Fruit fly (Drosophila melanogaster) whole organism, embryonic: Measurements from ENCODE around the gene FucTA.

Experiments used
- Abd-B ChIP-seq: fragments of 200-800 bp; sonication (Bioruptor generic); optimal IDR thresholded peaks from 2 replicates; lab custom pipeline; 2018; ENCODE audit warnings: missing biosample characterization, mild to moderate bottlenecking, missing genetic modification characterization, moderate library complexity
- BtbVII ChIP-seq: fragments of 200-800 bp; sonication (Bioruptor generic); optimal IDR thresholded peaks from 3 replicates; lab custom pipeline; 2017; ENCODE audit warnings: missing biosample characterization, mild to moderate bottlenecking, missing genetic modification characterization
- CG10274 ChIP-seq: fragments of 200-800 bp; sonication (Bioruptor generic); optimal IDR thresholded peaks from 3 replicates; lab custom pipeline; 2017; ENCODE audit warnings: missing biosample characterization, mild to moderate bottlenecking, missing genetic modification characterization
- CG10366 ChIP-seq: fragments of 200-800 bp; sonication (Bioruptor generic); IDR thresholded peaks from 2 replicates; pipeline ENCODE4 v1.3.6; 2022; ENCODE audit warnings: missing biosample characterization, missing genetic modification characterization
- CG11398 ChIP-seq: fragments of 200-800 bp; sonication (Bioruptor generic); optimal IDR thresholded peaks from 2 replicates; lab custom pipeline; 2016; ENCODE audit warnings: missing biosample characterization, missing genetic modification characterization
- CG11723 ChIP-seq: fragments of 200-800 bp; sonication (Bioruptor generic); optimal IDR thresholded peaks from 2 replicates; lab custom pipeline; 2017; ENCODE audit warnings: missing biosample characterization, mild to moderate bottlenecking, missing genetic modification characterization
- CG12104 ChIP-seq: fragments of 200-800 bp; sonication (Bioruptor generic); optimal IDR thresholded peaks from 3 replicates; lab custom pipeline; 2016; ENCODE audit warnings: missing biosample characterization, missing genetic modification characterization
- CG13123 ChIP-seq: fragments of 200-800 bp; sonication (Bioruptor generic); optimal IDR thresholded peaks from 2 replicates; lab custom pipeline; 2016; ENCODE audit warnings: missing biosample characterization, missing genetic modification characterization
- CG14441 ChIP-seq: fragments of 200-800 bp; sonication (Bioruptor generic); IDR thresholded peaks from 2 replicates; pipeline ENCODE4 v1.3.6; 2022; ENCODE audit warnings: missing biosample characterization, missing genetic modification characterization
- CG1603 ChIP-seq: fragments of 200-800 bp; sonication (Bioruptor generic); optimal IDR thresholded peaks from 2 replicates; lab custom pipeline; 2019; ENCODE audit warnings: missing biosample characterization, mild to moderate bottlenecking, missing genetic modification characterization, moderate library complexity
- CG17361 ChIP-seq: fragments of 200-800 bp; sonication (Bioruptor generic); IDR thresholded peaks from 3 replicates; pipeline ENCODE4 v1.3.6; 2022; ENCODE audit warnings: missing biosample characterization, missing genetic modification characterization
- CG1832 ChIP-seq: fragments of 200-800 bp; sonication (Bioruptor generic); optimal IDR thresholded peaks from 2 replicates; lab custom pipeline; 2017; ENCODE audit warnings: missing biosample characterization, mild to moderate bottlenecking, missing genetic modification characterization, inconsistent platforms
- CG2116 ChIP-seq: fragments of 200-800 bp; sonication (Bioruptor generic); optimal IDR thresholded peaks from 3 replicates; lab custom pipeline; 2018; ENCODE audit warnings: missing biosample characterization, mild to moderate bottlenecking, missing genetic modification characterization
- CG6254 ChIP-seq: fragments of 200-800 bp; sonication (Bioruptor generic); optimal IDR thresholded peaks from 3 replicates; lab custom pipeline; 2017; ENCODE audit warnings: mild to moderate bottlenecking, missing biosample characterization, missing genetic modification reagents, missing genetic modification characterization
- CG7839 ChIP-seq: fragments of 200-800 bp; sonication (Bioruptor generic); optimal IDR thresholded peaks from 3 replicates; lab custom pipeline; 2018; ENCODE audit warnings: missing biosample characterization, mild to moderate bottlenecking, missing genetic modification characterization, moderate library complexity
- CG8478 ChIP-seq: fragments of >200 bp; optimal IDR thresholded peaks from 2 replicates; lab custom pipeline; 2018
- CG9727 ChIP-seq: fragments of 200-800 bp; sonication (Bioruptor generic); optimal IDR thresholded peaks from 3 replicates; lab custom pipeline; 2017; ENCODE audit warnings: missing biosample characterization, mild to moderate bottlenecking, missing genetic modification characterization
- CTCF ChIP-seq: fragments of 200-800 bp; sonication (Bioruptor generic); optimal IDR thresholded peaks from 2 replicates; lab custom pipeline; 2017; ENCODE audit warnings: missing biosample characterization, mild to moderate bottlenecking, missing genetic modification characterization, moderate library complexity
- Dad ChIP-seq: fragments of 200-800 bp; sonication (Bioruptor generic); optimal IDR thresholded peaks from 3 replicates; lab custom pipeline; 2016; ENCODE audit warnings: missing biosample characterization, missing genetic modification characterization
- Ets65A ChIP-seq: fragments of 200-800 bp; sonication (Bioruptor generic); peaks from one replicate; lab custom pipeline; 2016; ENCODE audit warnings: missing biosample characterization, missing genetic modification characterization
- Fer2 ChIP-seq: fragments of 200-800 bp; sonication (Bioruptor generic); optimal IDR thresholded peaks from 2 replicates; lab custom pipeline; 2018; ENCODE audit warnings: missing biosample characterization, mild to moderate bottlenecking, missing genetic modification characterization, moderate library complexity
- HLH54F ChIP-seq: fragments of 200-800 bp; sonication (Bioruptor generic); optimal IDR thresholded peaks from 3 replicates; lab custom pipeline; 2016; ENCODE audit warnings: missing biosample characterization, missing genetic modification characterization
- Hr3 ChIP-seq: fragments of 200-800 bp; sonication (Bioruptor generic); optimal IDR thresholded peaks from 3 replicates; lab custom pipeline; 2016; ENCODE audit warnings: missing biosample characterization, missing genetic modification characterization
- Lim3 ChIP-seq: fragments of 200-800 bp; sonication (Bioruptor generic); IDR thresholded peaks from 2 replicates; pipeline ENCODE4 v1.3.6; 2022; ENCODE audit warnings: missing biosample characterization, missing genetic modification characterization
- MTF-1 ChIP-seq: fragments of 200-800 bp; sonication (Bioruptor generic); optimal IDR thresholded peaks from 2 replicates; lab custom pipeline; 2018; ENCODE audit warnings: missing biosample characterization, mild to moderate bottlenecking, missing genetic modification characterization, borderline replicate concordance
- Meics ChIP-seq: fragments of 200-800 bp; sonication (Bioruptor generic); optimal IDR thresholded peaks from 2 replicates; lab custom pipeline; 2017; ENCODE audit warnings: missing biosample characterization, mild to moderate bottlenecking, missing genetic modification characterization
- Mrtf ChIP-seq: fragments of 200-800 bp; sonication (Bioruptor generic); IDR thresholded peaks from 3 replicates; pipeline ENCODE4 v1.3.6; 2022; ENCODE audit warnings: missing biosample characterization, missing genetic modification characterization
- NFAT ChIP-seq: fragments of 200-800 bp; sonication (Bioruptor generic); IDR thresholded peaks from 2 replicates; pipeline ENCODE4 v1.3.6; 2022; ENCODE audit warnings: missing biosample characterization, missing genetic modification characterization
- Nf-YA ChIP-seq: fragments of 200-800 bp; sonication (Bioruptor generic); IDR thresholded peaks from 2 replicates; pipeline ENCODE4 v1.3.6; 2022; ENCODE audit warnings: missing biosample characterization, missing genetic modification characterization
- PHDP ChIP-seq: fragments of 200-800 bp; sonication (Bioruptor generic); optimal IDR thresholded peaks from 3 replicates; lab custom pipeline; 2018; ENCODE audit warnings: missing biosample characterization, mild to moderate bottlenecking, missing genetic modification characterization, moderate library complexity
- Six4 ChIP-seq: fragments of 200-800 bp; sonication (Bioruptor generic); optimal IDR thresholded peaks from 2 replicates; lab custom pipeline; 2016; ENCODE audit warnings: missing biosample characterization, missing genetic modification characterization
- Sry-β ChIP-seq: fragments of 200-800 bp; sonication (Bioruptor generic); optimal IDR thresholded peaks from 2 replicates; lab custom pipeline; 2018; ENCODE audit warnings: missing biosample characterization, mild to moderate bottlenecking, missing genetic modification characterization, moderate library complexity
- Xbp1 ChIP-seq: fragments of 200-800 bp; sonication (Bioruptor generic); optimal IDR thresholded peaks from 3 replicates; lab custom pipeline; 2016; ENCODE audit warnings: missing biosample characterization, mild to moderate bottlenecking, missing genetic modification characterization
- br ChIP-seq: fragments of >200 bp; optimal IDR thresholded peaks from 2 replicates; lab custom pipeline; 2017
- crc ChIP-seq: fragments of 200-800 bp; sonication (Bioruptor generic); optimal IDR thresholded peaks from 2 replicates; lab custom pipeline; 2016; ENCODE audit warnings: missing biosample characterization, missing genetic modification characterization
- croc ChIP-seq: fragments of 200-800 bp; sonication (Bioruptor generic); conservative IDR thresholded peaks from 3 replicates; pipeline ENCODE4 v1.3.6; 2022; ENCODE audit warnings: missing biosample characterization, missing genetic modification characterization
- crp ChIP-seq, 2 experiments: fragments of 200-800 bp; sonication (Bioruptor generic); optimal IDR thresholded peaks; 2 replicates in 1 of 2; 3 replicates in 1 of 2; lab custom pipeline; 2017; ENCODE audit warnings: missing biosample characterization in 2 of 2, missing genetic modification characterization in 2 of 2, mild to moderate bottlenecking in 1 of 2, moderate library complexity in 1 of 2
- dysf ChIP-seq: fragments of 200-800 bp; sonication (Bioruptor generic); IDR thresholded peaks from 3 replicates; pipeline ENCODE4 v1.3.6; 2022; ENCODE audit warnings: missing biosample characterization, missing genetic modification characterization
- en ChIP-seq: fragments of 200-800 bp; sonication (Bioruptor generic); optimal IDR thresholded peaks from 2 replicates; lab custom pipeline; 2016; ENCODE audit warnings: missing biosample characterization, missing genetic modification characterization
- esg ChIP-seq: fragments of 200-800 bp; sonication (Bioruptor generic); conservative IDR thresholded peaks from 2 replicates; pipeline ENCODE4 v1.3.6; 2022; ENCODE audit warnings: missing biosample characterization, missing genetic modification characterization
- gcm2 ChIP-seq: fragments of 200-800 bp; sonication (Bioruptor generic); optimal IDR thresholded peaks from 2 replicates; lab custom pipeline; 2016; ENCODE audit warnings: missing biosample characterization, missing genetic modification characterization
- gfzf ChIP-seq: fragments of 200-800 bp; sonication (Bioruptor generic); optimal IDR thresholded peaks from 2 replicates; lab custom pipeline; 2016; ENCODE audit warnings: missing biosample characterization, mild to moderate bottlenecking, missing genetic modification characterization, moderate library complexity
- nerfin-1 ChIP-seq: fragments of 200-800 bp; sonication (Bioruptor generic); optimal IDR thresholded peaks from 3 replicates; lab custom pipeline; 2019; ENCODE audit warnings: missing biosample characterization, mild to moderate bottlenecking, missing genetic modification characterization, moderate library complexity
- onecut ChIP-seq: fragments of 200-800 bp; sonication (Bioruptor generic); IDR thresholded peaks from 2 replicates; pipeline ENCODE4 v1.3.6; 2022; ENCODE audit warnings: missing biosample characterization, missing genetic modification characterization
- pfk ChIP-seq: fragments of 200-800 bp; sonication (Bioruptor generic); optimal IDR thresholded peaks from 2 replicates; lab custom pipeline; 2018; ENCODE audit warnings: missing biosample characterization, mild to moderate bottlenecking, missing genetic modification characterization, moderate library complexity
- run ChIP-seq: fragments of 200-800 bp; sonication (Bioruptor generic); optimal IDR thresholded peaks from 3 replicates; lab custom pipeline; 2018; ENCODE audit warnings: missing biosample characterization, mild to moderate bottlenecking, missing genetic modification characterization
- sens-2 ChIP-seq: fragments of 200-800 bp; sonication (Bioruptor generic); IDR thresholded peaks from 2 replicates; pipeline ENCODE4 v1.3.6; 2022; ENCODE audit warnings: missing biosample characterization, missing genetic modification characterization
- sim ChIP-seq: fragments of 200-800 bp; sonication (Bioruptor generic); IDR thresholded peaks from 2 replicates; pipeline ENCODE4 v1.3.6; 2022; ENCODE audit warnings: missing biosample characterization, missing genetic modification characterization
- sna ChIP-seq: fragments of 200-800 bp; sonication (Bioruptor generic); IDR thresholded peaks from 2 replicates; pipeline ENCODE4 v1.3.6; 2022; ENCODE audit warnings: missing biosample characterization, missing genetic modification characterization; ENCODE audit not compliant: partially characterized antibody
- trh ChIP-seq: fragments of 200-800 bp; sonication (Bioruptor generic); optimal IDR thresholded peaks from 2 replicates; lab custom pipeline; 2016; ENCODE audit warnings: missing biosample characterization, missing genetic modification characterization
- twi ChIP-seq: fragments of 200-800 bp; optimal IDR thresholded peaks from 2 replicates; lab custom pipeline; 2019; ENCODE audit warnings: missing biosample characterization, mild to moderate bottlenecking, missing genetic modification characterization, moderate library complexity

The FucTA gene

DNA sequence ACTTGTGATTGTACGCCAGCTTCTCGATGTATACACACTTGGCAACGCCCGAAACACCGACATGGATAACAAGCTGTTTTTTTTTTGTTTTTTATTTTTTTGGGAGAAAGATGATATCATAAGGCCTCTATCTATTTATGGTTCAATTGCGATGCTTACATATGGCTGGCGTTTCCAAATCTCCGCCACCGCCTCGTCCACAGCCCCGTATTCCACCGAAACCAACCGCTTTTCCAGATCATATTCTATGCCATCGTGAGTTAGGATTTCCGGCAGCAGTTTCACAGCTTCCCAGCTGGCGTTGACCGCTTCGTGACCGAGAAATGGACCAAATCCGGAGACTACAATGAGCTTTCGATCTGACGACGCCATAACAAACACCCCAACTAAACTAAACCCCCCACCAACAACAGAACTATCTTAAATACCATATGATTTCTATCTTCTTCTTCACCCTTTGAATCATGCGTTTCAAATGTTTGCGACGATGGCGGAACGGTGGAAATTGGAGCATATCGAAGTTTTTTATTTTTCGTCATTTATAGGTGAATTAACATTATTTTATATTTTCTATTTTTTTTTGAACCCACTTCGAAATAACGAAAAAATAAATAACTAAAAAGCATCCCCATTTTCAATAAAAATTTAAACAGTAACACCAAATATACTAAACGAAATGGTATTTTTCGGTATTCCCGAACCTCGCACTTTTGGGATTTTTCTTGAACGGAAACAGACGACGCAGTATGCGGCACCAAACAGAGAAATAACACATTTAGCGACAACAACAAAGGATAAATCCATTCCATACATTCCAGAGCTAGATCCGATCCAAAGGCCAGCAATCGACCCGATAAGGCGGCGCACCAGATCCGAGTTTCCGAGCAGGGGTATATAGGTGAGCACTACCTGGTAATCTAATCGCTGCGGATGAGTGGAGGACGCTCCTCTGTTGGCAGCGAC is 3.0 kb upstream of the FucTA start, which contains the start of the genes CG32147 and Pex3 (continued):
- no peak for TF ChIP-seq NFAT (GFP tag; lab: Robert Waterston, UW)
- TF ChIP-seq CG10366 = no peak
- peak; percentile 25 for TF ChIP-seq Meics (GFP tag; lab: Kevin White, UChicago)
- peak; percentile 17 for TF ChIP-seq twi (tag; lab: Kevin White, UChicago)
- TF ChIP-seq Dad (GFP tag; lab: Kevin White, UChicago) = no peak
- TF ChIP-seq br (lab: Kevin White, UChicago) = no peak
- TF ChIP-seq BtbVII (GFP tag; lab: Kevin White, UChicago) = peak; percentile 20
- TF ChIP-seq CG1603 = peak; percentile 89
- no peak for TF ChIP-seq Mrtf (GFP tag; lab: Robert Waterston, UW)
- TF ChIP-seq CG2116 = peak; percentile 58
- TF ChIP-seq croc = no peak
- no peak for TF ChIP-seq Nf-YA (GFP tag; lab: Robert Waterston, UW)
- peak; percentile 47; the same call in 1 of the 3 replicates for TF ChIP-seq CG17361
- TF ChIP-seq gfzf (GFP tag; lab: Kevin White, UChicago) = peak; percentile 89
- no peak for TF ChIP-seq CG13123 (GFP tag; lab: Kevin White, UChicago)
- no peak for TF ChIP-seq CG1832
- TF ChIP-seq HLH54F = no peak
- no peak for TF ChIP-seq en (GFP tag; lab: Kevin White, UChicago)
- no peak for TF ChIP-seq sens-2
- no peak for TF ChIP-seq gcm2 (GFP tag; lab: Kevin White, UChicago)
- no peak for TF ChIP-seq trh (GFP tag; lab: Kevin White, UChicago)
- no peak for TF ChIP-seq run
- TF ChIP-seq CG6254 = peak; percentile 12
- no peak for TF ChIP-seq dysf
- no peak for TF ChIP-seq CG7839
- no peak for TF ChIP-seq Ets65A (GFP tag; lab: Kevin White, UChicago)
- TF ChIP-seq MTF-1 (GFP tag; lab: Kevin White, UChicago) = no peak
- no peak for TF ChIP-seq CG12104
- no peak for TF ChIP-seq sim (GFP tag; lab: Robert Waterston, UW)
- TF ChIP-seq CG10274 = no peak
- TF ChIP-seq crp (GFP tag; optimal IDR thresholded peaks at IDR 0.05; lab: Kevin White, UChicago) = peak; percentile 43 to 89
- TF ChIP-seq CG14441 = no peak
- TF ChIP-seq Six4 = no peak
- no peak for TF ChIP-seq CG8478 (lab: Kevin White, UChicago)
- peak; percentile 96 for TF ChIP-seq pfk (GFP tag; lab: Kevin White, UChicago)
- no peak for TF ChIP-seq onecut
- no peak for TF ChIP-seq Lim3
- TF ChIP-seq CTCF (GFP tag; lab: Kevin White, UChicago) = peak; percentile 68
- TF ChIP-seq Sry-β (GFP tag; lab: Kevin White, UChicago) = no peak
- no peak for TF ChIP-seq Fer2 (tag; lab: Kevin White, UChicago)
- no peak for TF ChIP-seq Abd-B
- TF ChIP-seq crc = no peak
- no peak for TF ChIP-seq CG11723
- no peak for TF ChIP-seq Hr3 (GFP tag; lab: Kevin White, UChicago)
- TF ChIP-seq nerfin-1 (tag; lab: Kevin White, UChicago) = peak; percentile 3
- peak; percentile 3 for TF ChIP-seq CG9727 (GFP tag; lab: Kevin White, UChicago)
- TF ChIP-seq esg (GFP tag; lab: Robert Waterston, UW) = no peak
- peak; percentile 17 for TF ChIP-seq Xbp1 (GFP tag; lab: Kevin White, UChicago)
- TF ChIP-seq PHDP = peak; percentile 17
- peak; percentile 26; the same call in 1 of the 2 replicates for TF ChIP-seq sna (GFP tag; lab: Robert Waterston, UW)
- TF ChIP-seq CG11398 = no peak
